Fruit fly (Drosophila melanogaster) whole organism, prepupa: ENCODE results near the gene CG17109.
A peak's percentile ranks its signal among the peaks of the same experiment; 100 is the strongest.

Experiments
- CG10669 ChIP-seq: fragments of 200-800 bp; sonication (Bioruptor generic); optimal IDR thresholded peaks from 3 replicates; lab custom pipeline; 2018; ENCODE audit warnings: missing biosample characterization, mild to moderate bottlenecking, missing genetic modification characterization, moderate library complexity
- CG11294 ChIP-seq: fragments of 200-800 bp; sonication (Bioruptor generic); IDR thresholded peaks from 2 replicates; pipeline ENCODE4 v1.3.6; 2022; ENCODE audit warnings: missing biosample characterization, missing genetic modification characterization
- CG15336 ChIP-seq: fragments of 200-800 bp; sonication (Bioruptor generic); IDR thresholded peaks from 2 replicates; pipeline ENCODE4 v1.3.6; 2022; ENCODE audit warnings: missing biosample characterization, missing genetic modification characterization
- CG34406 ChIP-seq: fragments of 200-800 bp; sonication (Bioruptor generic); optimal IDR thresholded peaks from 3 replicates; lab custom pipeline; 2016; ENCODE audit warnings: missing biosample characterization, missing genetic modification characterization
- CG8119 ChIP-seq: fragments of 200-800 bp; sonication (Bioruptor generic); IDR thresholded peaks from 3 replicates; pipeline ENCODE4 v1.3.6; 2022; ENCODE audit warnings: missing biosample characterization, missing genetic modification characterization
- Ets96B ChIP-seq: fragments of 200-800 bp; optimal IDR thresholded peaks from 2 replicates; lab custom pipeline; 2019; ENCODE audit warnings: missing biosample characterization, mild to moderate bottlenecking, missing genetic modification characterization, moderate library complexity
- Lpt ChIP-seq: fragments of 200-800 bp; sonication (Bioruptor generic); optimal IDR thresholded peaks from 3 replicates; lab custom pipeline; 2016; ENCODE audit warnings: missing biosample characterization, missing genetic modification characterization
- Smox ChIP-seq: fragments of 200-800 bp; sonication (Bioruptor generic); optimal IDR thresholded peaks from 3 replicates; lab custom pipeline; 2016; ENCODE audit warnings: missing biosample characterization, missing genetic modification characterization
- acj6 ChIP-seq: fragments of 200-800 bp; sonication (Bioruptor generic); optimal IDR thresholded peaks from 3 replicates; lab custom pipeline; 2016; ENCODE audit warnings: missing biosample characterization, missing genetic modification characterization
- fd59A ChIP-seq: fragments of 200-800 bp; sonication (Bioruptor generic); optimal IDR thresholded peaks from 2 replicates; lab custom pipeline; 2017; ENCODE audit warnings: missing biosample characterization, mild to moderate bottlenecking, missing genetic modification characterization, missing genetic modification reagents
- fkh ChIP-seq: fragments of 200-800 bp; sonication (Bioruptor generic); optimal IDR thresholded peaks from 3 replicates; lab custom pipeline; 2017; ENCODE audit warnings: missing biosample characterization, mild to moderate bottlenecking, missing genetic modification characterization, moderate library complexity
- pdm3 ChIP-seq: fragments of 200-800 bp; sonication (Bioruptor generic); optimal IDR thresholded peaks from 3 replicates; lab custom pipeline; 2016; ENCODE audit warnings: missing biosample characterization, missing genetic modification characterization
- spab ChIP-seq: fragments of 200-800 bp; sonication (Bioruptor generic); optimal IDR thresholded peaks from 2 replicates; lab custom pipeline; 2017; ENCODE audit warnings: missing biosample characterization, mild to moderate bottlenecking, missing genetic modification characterization, missing genetic modification reagents

DNA sequence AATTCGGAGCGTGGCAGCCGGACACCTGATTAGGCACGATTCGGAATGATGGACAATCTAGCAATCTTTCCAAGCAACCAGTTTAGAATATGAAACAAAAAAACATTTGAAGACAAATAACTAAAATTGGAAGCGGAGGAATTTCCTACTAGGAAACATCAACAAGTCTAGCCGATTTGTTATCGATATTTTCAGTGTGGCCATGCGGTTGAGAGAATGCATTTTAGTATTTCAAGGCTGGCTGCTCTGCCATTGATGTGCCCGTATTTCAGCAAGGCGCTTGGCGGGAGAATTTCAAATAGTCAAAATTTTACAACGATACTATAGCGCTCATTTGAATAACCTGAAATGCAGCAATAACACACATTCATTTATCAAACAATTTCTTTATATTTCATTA lies 32.3 kb downstream of the CG17109 start, which contains the start of gene CG31457:
- TF ChIP-seq fd59A (GFP tag; lab: Kevin White, UChicago) (no peak), Lpt (GFP tag; lab: Kevin White, UChicago) (no peak), CG10669 (GFP tag; lab: Kevin White, UChicago) (no peak), pdm3 (GFP tag; lab: Kevin White, UChicago) (no peak), fkh (GFP tag; lab: Kevin White, UChicago) (peak; percentile 24), spab (GFP tag; lab: Kevin White, UChicago) (no peak), CG15336 (GFP tag; lab: Robert Waterston, UW) (no peak), CG8119 (no peak), CG11294 (GFP tag; lab: Robert Waterston, UW) (no peak), Smox (no peak), CG34406 (GFP tag; lab: Kevin White, UChicago) (no peak), Ets96B (tag; lab: Kevin White, UChicago) (no peak), acj6 (no peak)
